Worm (Caenorhabditis elegans) whole organism, L2 larva: Measurements from ENCODE around the gene rpb-6.

Source experiments
- F13H6.1 ChIP-seq: sonication (generic microtip); optimal IDR thresholded peaks from 2 replicates; lab custom pipeline; 2016; ENCODE audit warnings: missing genetic modification characterization, missing compliant biosample characterization
- R02D3.7 ChIP-seq: fragments of 150-350 bp; optimal IDR thresholded peaks from 2 replicates; lab custom pipeline; 2014; ENCODE audit warnings: missing biosample characterization, missing genetic modification characterization
- Y55F3AM.14 ChIP-seq: fragments of 200-800 bp; sonication (Bioruptor generic); optimal IDR thresholded peaks from 2 replicates; lab custom pipeline; 2018; ENCODE audit warnings: mild to moderate bottlenecking, missing genetic modification characterization, missing compliant biosample characterization
- ZK546.5 ChIP-seq: sonication (generic microtip); optimal IDR thresholded peaks from 2 replicates; lab custom pipeline; 2017; ENCODE audit warnings: missing biosample characterization, missing genetic modification characterization
- alr-1 ChIP-seq: fragments of 150-350 bp; optimal IDR thresholded peaks from 2 replicates; lab custom pipeline; 2014; ENCODE audit warnings: missing biosample characterization, missing genetic modification characterization
- blmp-1 ChIP-seq: sonication (generic microtip); optimal IDR thresholded peaks from 2 replicates; lab custom pipeline; 2017; ENCODE audit warnings: missing genetic modification characterization, mild to moderate bottlenecking, missing compliant biosample characterization, antibody characterized with exemption, moderate library complexity; ENCODE audit not compliant: insufficient read depth
- ceh-16 ChIP-seq: fragments of 150-350 bp; optimal IDR thresholded peaks from 2 replicates; lab custom pipeline; 2014; ENCODE audit warnings: missing biosample characterization, missing genetic modification characterization
- dmd-4 ChIP-seq: sonication (generic microtip); optimal IDR thresholded peaks from 2 replicates; lab custom pipeline; 2017; ENCODE audit warnings: missing biosample characterization, missing genetic modification characterization
- egl-27 ChIP-seq: sonication (generic microtip); optimal IDR thresholded peaks from 3 replicates; lab custom pipeline; 2017; ENCODE audit warnings: missing biosample characterization, missing genetic modification reagents, missing genetic modification characterization
- elt-1 ChIP-seq: fragments of 150-350 bp; optimal IDR thresholded peaks from 2 replicates; lab custom pipeline; 2014; ENCODE audit warnings: missing biosample characterization, missing genetic modification characterization
- fos-1 ChIP-seq: fragments of 150-350 bp; optimal IDR thresholded peaks from 2 replicates; lab custom pipeline; 2014; ENCODE audit warnings: missing biosample characterization, missing genetic modification characterization
- lin-11 ChIP-seq: fragments of 150-350 bp; sonication (generic microtip); optimal IDR thresholded peaks from 2 replicates; lab custom pipeline; 2014; ENCODE audit warnings: missing biosample characterization, missing genetic modification characterization, inconsistent platforms, mixed read lengths
- lin-13 ChIP-seq: fragments of 150-350 bp; optimal IDR thresholded peaks from 2 replicates; lab custom pipeline; 2014; ENCODE audit warnings: missing biosample characterization, missing genetic modification reagents, missing genetic modification characterization
- lin-39 ChIP-seq: fragments of 150-350 bp; optimal IDR thresholded peaks from 2 replicates; lab custom pipeline; 2014; ENCODE audit warnings: missing biosample characterization, missing genetic modification reagents, missing genetic modification characterization
- lsy-2 ChIP-seq, 2 experiments: fragments of 150-350 bp in 1 of 2; sonication (generic microtip) in 1 of 2; optimal IDR thresholded peaks; 2 replicates each; lab custom pipeline; 2014 to 2017; ENCODE audit warnings: missing biosample characterization in 2 of 2, missing genetic modification characterization in 2 of 2
- mab-5 ChIP-seq: fragments of 150-350 bp; optimal IDR thresholded peaks from 2 replicates; lab custom pipeline; 2014; ENCODE audit warnings: missing biosample characterization, missing genetic modification characterization
- mbf-1 ChIP-seq: sonication (generic microtip); optimal IDR thresholded peaks from 2 replicates; lab custom pipeline; 2017; ENCODE audit warnings: missing biosample characterization, missing genetic modification characterization
- mdl-1 ChIP-seq, 2 experiments: fragments of 150-350 bp in 1 of 2; sonication (generic microtip) in 1 of 2; optimal IDR thresholded peaks; 2 replicates each; lab custom pipeline; 2017; ENCODE audit warnings: missing biosample characterization in 2 of 2, missing genetic modification characterization in 2 of 2
- nhr-11 ChIP-seq: fragments of 150-350 bp; optimal IDR thresholded peaks from 2 replicates; lab custom pipeline; 2014; ENCODE audit warnings: missing biosample characterization, missing genetic modification characterization
- nhr-12 ChIP-seq: fragments of 150-350 bp; optimal IDR thresholded peaks from 2 replicates; lab custom pipeline; 2014; ENCODE audit warnings: missing biosample characterization, missing genetic modification characterization
- nhr-129 ChIP-seq: fragments of 150-350 bp; optimal IDR thresholded peaks from 2 replicates; lab custom pipeline; 2014; ENCODE audit warnings: missing biosample characterization, missing genetic modification characterization
- nhr-21 ChIP-seq: fragments of 150-350 bp; optimal IDR thresholded peaks from 2 replicates; lab custom pipeline; 2014; ENCODE audit warnings: missing biosample characterization, missing genetic modification characterization
- nhr-23 ChIP-seq: fragments of 150-350 bp; optimal IDR thresholded peaks from 2 replicates; lab custom pipeline; 2014; ENCODE audit warnings: missing biosample characterization, missing genetic modification reagents, missing genetic modification characterization
- nhr-237 ChIP-seq: fragments of 150-350 bp; optimal IDR thresholded peaks from 2 replicates; lab custom pipeline; 2014; ENCODE audit warnings: missing biosample characterization, missing genetic modification characterization
- nhr-25 ChIP-seq: fragments of 150-350 bp; sonication (generic microtip); optimal IDR thresholded peaks from 3 replicates; lab custom pipeline; 2014; ENCODE audit warnings: missing biosample characterization, missing genetic modification characterization
- nhr-6 ChIP-seq: fragments of 150-350 bp; optimal IDR thresholded peaks from 2 replicates; lab custom pipeline; 2014; ENCODE audit warnings: missing biosample characterization, missing genetic modification characterization
- nhr-77 ChIP-seq: fragments of 150-350 bp; optimal IDR thresholded peaks from 2 replicates; lab custom pipeline; 2014; ENCODE audit warnings: missing biosample characterization, missing genetic modification characterization
- peb-1 ChIP-seq: fragments of 150-350 bp; optimal IDR thresholded peaks from 2 replicates; lab custom pipeline; 2014; ENCODE audit warnings: missing biosample characterization, missing genetic modification characterization
- sem-4 ChIP-seq: fragments of 150-350 bp; optimal IDR thresholded peaks from 2 replicates; lab custom pipeline; 2014; ENCODE audit warnings: missing biosample characterization, missing genetic modification reagents, missing genetic modification characterization
- skn-1 ChIP-seq: sonication (generic microtip); optimal IDR thresholded peaks from 2 replicates; lab custom pipeline; 2017; ENCODE audit warnings: missing biosample characterization, missing genetic modification characterization
- sma-3 ChIP-seq: sonication (generic microtip); optimal IDR thresholded peaks from 2 replicates; lab custom pipeline; 2016; ENCODE audit warnings: missing genetic modification reagents, missing genetic modification characterization, missing compliant biosample characterization
- snpc-4 ChIP-seq: fragments of 150-350 bp; optimal IDR thresholded peaks from 2 replicates; lab custom pipeline; 2014; ENCODE audit warnings: missing biosample characterization, missing genetic modification characterization
- unc-62 ChIP-seq: fragments of 150-350 bp; optimal IDR thresholded peaks from 2 replicates; lab custom pipeline; 2014; ENCODE audit warnings: missing biosample characterization, missing genetic modification reagents, missing genetic modification characterization
- zag-1 ChIP-seq: fragments of 150-350 bp; optimal IDR thresholded peaks from 2 replicates; lab custom pipeline; 2014; ENCODE audit warnings: missing biosample characterization, missing genetic modification characterization
- ztf-1 ChIP-seq: fragments of 200-800 bp; sonication (Bioruptor generic); conservative IDR thresholded peaks from 2 replicates; pipeline ENCODE4 v1.3.6; 2022; ENCODE audit warnings: missing genetic modification characterization, missing compliant biosample characterization
- ztf-11 ChIP-seq: sonication (generic microtip); optimal IDR thresholded peaks from 2 replicates; lab custom pipeline; 2017; ENCODE audit warnings: missing biosample characterization, missing genetic modification characterization

Gene rpb-6

DNA sequence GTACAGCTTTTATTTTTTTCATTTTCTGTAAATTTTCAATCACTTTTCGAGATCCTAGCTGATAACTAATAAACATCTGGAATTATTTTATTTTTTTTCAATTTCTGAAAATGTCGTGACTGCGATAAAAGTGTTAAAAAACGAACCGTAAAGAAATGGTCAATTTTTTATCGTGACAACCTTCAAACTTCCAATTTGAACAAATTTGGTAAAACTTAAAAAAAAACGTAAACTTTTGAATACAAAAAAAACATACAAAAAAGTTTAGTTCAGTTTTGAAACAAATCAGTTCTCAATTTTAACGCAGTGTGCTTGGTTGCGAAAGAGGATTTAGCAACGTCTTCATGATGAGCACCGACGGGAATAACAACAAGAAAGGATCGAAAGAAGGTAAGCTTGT lies 7.2 kb upstream of the rpb-6 start, which contains the start of gene C06A1.3:
TSS of gene C06A1.3 (plus strand) at position 301 of the 400 bp plus-strand sequence.
- TF ChIP-seq unc-62 (GFP tag; lab: Kevin White, UChicago) (no peak), sem-4 (tag; lab: Kevin White, UChicago) (no peak), lin-13 (GFP tag; lab: Kevin White, UChicago) (no peak), blmp-1 (tag; lab: Kevin White, UChicago) (no peak), lsy-2 (tag; optimal IDR thresholded peaks at IDR 0.05; lab: Kevin White, UChicago) (no peak), ZK546.5 (no peak)

- no peak for TF ChIP-seq sem-4 (tag; lab: Kevin White, UChicago)
- no peak for TF ChIP-seq blmp-1 (tag; lab: Kevin White, UChicago)
- no peak for TF ChIP-seq nhr-23 (tag; lab: Kevin White, UChicago)
- no peak for TF ChIP-seq mdl-1 (tag; optimal IDR thresholded peaks at IDR 0.05; lab: Kevin White, UChicago)
Observed at ce11 chrII:10574177-10574576, 5.0 kb upstream of the rpb-6 start.

DNA sequence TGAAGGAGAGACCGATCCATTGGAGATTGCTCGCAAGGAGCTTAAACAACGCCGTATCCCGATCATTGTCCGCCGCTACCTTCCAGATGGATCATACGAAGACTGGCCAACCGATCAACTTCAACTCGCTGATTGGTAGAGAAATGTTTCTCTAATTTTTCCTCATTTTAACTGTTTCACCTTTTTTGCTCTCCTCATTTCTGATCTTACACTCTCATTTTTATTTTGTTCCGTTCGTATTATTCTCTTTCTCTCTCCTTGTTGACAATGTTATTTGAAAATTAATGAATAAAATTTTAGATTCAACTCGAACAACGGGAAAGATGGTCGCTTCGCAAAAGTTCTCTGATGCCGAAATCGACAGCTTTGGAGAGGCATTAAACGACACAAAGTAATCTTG lies 475 bp downstream of the rpb-6 start, which contains the start of gene dohh-1:
TSS of gene dohh-1 (plus strand) at position 301 of the 400 bp plus-strand sequence.
- no peak for TF ChIP-seq dmd-4
- no peak for TF ChIP-seq nhr-237 (tag; lab: Kevin White, UChicago)
- TF ChIP-seq nhr-23 (tag; lab: Kevin White, UChicago) = no peak

- TF ChIP-seq egl-27 (tag; lab: Kevin White, UChicago) = no peak
- TF ChIP-seq sem-4 (tag; lab: Kevin White, UChicago) = no peak
- TF ChIP-seq nhr-25 (tag; lab: Kevin White, UChicago) = no peak
- no peak for TF ChIP-seq mbf-1
- no peak for TF ChIP-seq lsy-2 (tag; optimal IDR thresholded peaks at IDR 0.05; lab: Kevin White, UChicago)
- TF ChIP-seq sma-3 = no peak
- no peak for TF ChIP-seq Y55F3AM.14 (GFP tag; lab: Kevin White, UChicago)
- TF ChIP-seq snpc-4 (tag; lab: Kevin White, UChicago) = no peak
- no peak for TF ChIP-seq mdl-1 (tag; optimal IDR thresholded peaks at IDR 0.05; lab: Kevin White, UChicago)
- TF ChIP-seq ztf-1 = no peak
- no peak for TF ChIP-seq zag-1 (tag; lab: Kevin White, UChicago)
- TF ChIP-seq peb-1 (tag; lab: Kevin White, UChicago) = no peak
- no peak for TF ChIP-seq nhr-11 (tag; lab: Kevin White, UChicago)
- TF ChIP-seq lin-11 (tag; lab: Kevin White, UChicago) = no peak
- TF ChIP-seq nhr-12 (tag; lab: Kevin White, UChicago) = no peak
- no peak for TF ChIP-seq elt-1
- TF ChIP-seq alr-1 (tag; lab: Kevin White, UChicago) = no peak
- no peak for TF ChIP-seq ceh-16 (tag; lab: Kevin White, UChicago)
- no peak for TF ChIP-seq lin-39 (tag; lab: Kevin White, UChicago)
- TF ChIP-seq nhr-77 (tag; lab: Kevin White, UChicago) = no peak
Observed at ce11 chrII:10580833-10581232, 1.7 kb downstream of the rpb-6 start, which contains the start of gene dap-3. Gene dap-3 (plus strand): TSS chrII:10581133.

DNA sequence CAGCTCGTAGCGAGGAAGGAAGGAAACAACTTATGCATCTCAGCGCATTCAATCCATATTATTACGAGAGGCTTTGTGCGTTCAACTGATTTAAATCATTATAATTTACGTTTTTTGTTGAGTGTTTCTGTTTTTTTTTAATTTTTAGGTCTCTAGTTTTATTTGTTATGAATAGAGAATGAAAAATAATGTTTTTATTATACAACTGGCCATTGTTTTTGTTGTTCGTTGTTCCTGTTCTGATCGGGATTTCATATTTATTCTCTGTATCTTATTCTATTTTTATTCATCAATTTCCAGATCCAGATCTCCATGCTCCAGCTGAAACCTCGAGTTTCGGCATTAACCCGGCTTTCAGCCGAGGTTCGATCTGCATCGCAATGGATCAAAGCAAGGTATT lies 3.1 kb downstream of the rpb-6 start, which contains the start of gene mrps-22:
TSS of gene mrps-22 (plus strand) at position 301 of the 400 bp plus-strand sequence.
- TF ChIP-seq nhr-21 (no peak), fos-1 (tag; lab: Kevin White, UChicago) (no peak), lin-13 (GFP tag; lab: Kevin White, UChicago) (no peak), blmp-1 (tag; lab: Kevin White, UChicago) (no peak), F13H6.1 (tag; lab: Kevin White, UChicago) (no peak), nhr-77 (tag; lab: Kevin White, UChicago) (no peak), ztf-1 (no peak), nhr-23 (tag; lab: Kevin White, UChicago) (no peak)

- TF ChIP-seq nhr-6 (tag; lab: Kevin White, UChicago) = no peak
- TF ChIP-seq nhr-25 (tag; lab: Kevin White, UChicago) = no peak
- no peak for TF ChIP-seq lin-13 (GFP tag; lab: Kevin White, UChicago)
- no peak for TF ChIP-seq peb-1 (tag; lab: Kevin White, UChicago)
- TF ChIP-seq ztf-1 = no peak
- no peak for TF ChIP-seq skn-1 (tag; lab: Kevin White, UChicago)
- no peak for TF ChIP-seq ztf-11 (tag; lab: Kevin White, UChicago)
- TF ChIP-seq lin-39 (tag; lab: Kevin White, UChicago) = no peak
- TF ChIP-seq dmd-4 = no peak
- TF ChIP-seq F13H6.1 (tag; lab: Kevin White, UChicago) = no peak
- TF ChIP-seq nhr-129 (tag; lab: Kevin White, UChicago) = no peak
- no peak for TF ChIP-seq R02D3.7 (tag; lab: Kevin White, UChicago)
- TF ChIP-seq mab-5 = no peak
Observed at ce11 chrII:10584036-10584435, 4.9 kb downstream of the rpb-6 start, which contains the start of gene algn-9. Gene algn-9 (plus strand): TSS chrII:10584336.
